Worm (Caenorhabditis elegans) whole organism, mixed stage, embryonic: ENCODE results near the gene saeg-2.

Experiments used
- nhr-76 ChIP-seq: sonication (generic microtip); optimal IDR thresholded peaks from 2 replicates; lab custom pipeline; 2017; ENCODE audit warnings: missing biosample characterization, missing genetic modification characterization
- sem-2 ChIP-seq: fragments of 200-800 bp; sonication (Bioruptor generic); optimal IDR thresholded peaks from 2 replicates; lab custom pipeline; 2018; ENCODE audit warnings: mild to moderate bottlenecking, missing genetic modification characterization, missing compliant biosample characterization
- snpc-4 ChIP-seq: fragments of 150-350 bp; optimal IDR thresholded peaks from 2 replicates; lab custom pipeline; 2014; ENCODE audit warnings: missing biosample characterization, missing genetic modification characterization
- unc-62 ChIP-seq: fragments of 150-350 bp; optimal IDR thresholded peaks from 2 replicates; lab custom pipeline; 2014; ENCODE audit warnings: missing biosample characterization, missing genetic modification reagents, missing genetic modification characterization

DNA sequence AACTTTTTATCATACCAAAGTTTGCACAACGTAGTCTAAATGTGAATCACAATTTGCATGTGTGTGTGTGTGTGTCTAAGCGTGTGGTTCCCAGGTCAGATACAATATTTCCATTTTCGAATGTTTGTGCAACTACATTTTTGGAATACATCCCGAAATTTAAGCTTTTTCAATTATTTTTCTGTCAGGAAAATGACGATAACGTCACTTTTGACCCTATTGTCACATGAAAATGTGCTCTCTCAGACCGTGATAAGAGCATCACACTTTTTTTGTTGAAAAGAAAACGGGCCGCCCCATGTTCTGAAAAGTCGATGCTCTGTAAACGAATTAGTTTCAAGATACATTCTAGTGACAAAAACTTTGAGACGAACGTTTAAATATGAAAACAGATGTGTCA, 14.8 kb downstream of the saeg-2 start:
- TF ChIP-seq unc-62 (GFP tag; lab: Kevin White, UChicago), result no peak
- TF ChIP-seq nhr-76 (tag; lab: Kevin White, UChicago), result no peak
- no peak for TF ChIP-seq snpc-4
- TF ChIP-seq sem-2, result no peak
